Worm (Caenorhabditis elegans) whole organism, L3 larva: ENCODE data around the gene E01G6.2.

Experiments
- eor-1 ChIP-seq, 2 experiments: fragments of 150-350 bp; optimal IDR thresholded peaks; 2 replicates each; lab custom pipeline; 2014 to 2018; ENCODE audit warnings: missing biosample characterization in 2 of 2, missing genetic modification characterization in 2 of 2
- fos-1 ChIP-seq: fragments of 150-350 bp; optimal IDR thresholded peaks from 2 replicates; lab custom pipeline; 2014; ENCODE audit warnings: missing biosample characterization, missing genetic modification characterization
- nhr-23 ChIP-seq: fragments of 150-350 bp; optimal IDR thresholded peaks from 2 replicates; lab custom pipeline; 2014; ENCODE audit warnings: missing biosample characterization, missing genetic modification reagents, missing genetic modification characterization
- nhr-237 ChIP-seq: fragments of 150-350 bp; optimal IDR thresholded peaks from 2 replicates; lab custom pipeline; 2014; ENCODE audit warnings: missing biosample characterization, missing genetic modification characterization
- ztf-4 ChIP-seq: fragments of 150-350 bp; optimal IDR thresholded peaks from 2 replicates; lab custom pipeline; 2014; ENCODE audit warnings: missing biosample characterization, missing genetic modification characterization

ce11 chrX:12298324-12298723 is 41.9 kb downstream of the E01G6.2 start, which contains the start of gene W06D11.3:
- TF ChIP-seq nhr-237 (tag; lab: Kevin White, UChicago), result no peak
- no peak for TF ChIP-seq eor-1 (tag; optimal IDR thresholded peaks at IDR 0.05; lab: Kevin White, UChicago)
- no peak for TF ChIP-seq ztf-4 (tag; lab: Kevin White, UChicago)
- TF ChIP-seq fos-1 (tag; lab: Kevin White, UChicago), result no peak
- TF ChIP-seq nhr-23 (tag; lab: Kevin White, UChicago), result no peak
